Fruit fly (Drosophila melanogaster): ENCODE data around the gene CG3061.

Gene CG3061

DNA sequence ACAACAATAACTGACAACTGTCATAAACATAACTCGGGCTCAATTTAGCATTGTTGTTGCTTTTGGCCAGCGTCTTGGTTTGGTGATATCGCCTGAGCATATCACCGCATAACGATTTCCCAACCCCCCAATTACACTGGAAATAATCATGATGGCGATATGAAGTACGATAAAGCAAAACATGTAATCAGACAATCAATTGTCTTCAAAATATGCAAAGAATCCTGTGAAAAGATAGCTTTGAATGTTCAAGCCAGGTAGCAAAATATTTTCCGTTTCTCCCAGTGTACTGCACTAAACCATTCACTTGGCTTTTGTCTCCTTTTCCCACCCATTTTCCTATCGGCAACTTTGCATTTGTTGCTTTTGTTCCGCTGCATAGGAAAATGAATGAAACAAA, 32.6 kb upstream of the CG3061 start (continued):
- TF ChIP-seq lov (optimal IDR thresholded peaks at IDR 0.05) (no peak), lov (GFP tag; IDR thresholded peaks at IDR 0.05) (peak; percentile 68; the same call in 1 of the 3 replicates), ci (GFP tag; IDR thresholded peaks at IDR 0.05) (peak; percentile 70; the same call in 1 of the 3 replicates), Hmr (GFP tag; optimal IDR thresholded peaks at IDR 0.05) (no peak), gro (GFP tag; optimal IDR thresholded peaks at IDR 0.05) (no peak), Stat92E (GFP tag; optimal IDR thresholded peaks at IDR 0.05) (no peak), Adf1 (GFP tag; IDR thresholded peaks at IDR 0.05) (no peak), lbe (GFP tag; optimal IDR thresholded peaks at IDR 0.05) (no peak), CG8765 (GFP tag; IDR thresholded peaks at IDR 0.05) (no peak; the same call in 1 of the 2 replicates), sens (GFP tag) (peak; percentile 79), CG6254 (GFP tag; optimal IDR thresholded peaks at IDR 0.05) (peak; percentile 66), CG6765 (GFP tag; optimal IDR thresholded peaks at IDR 0.05) (peak; percentile 12), ab (GFP tag; optimal IDR thresholded peaks at IDR 0.05) (no peak), rib (GFP tag; IDR thresholded peaks at IDR 0.05) (no peak), Ptx1 (GFP tag; IDR thresholded peaks at IDR 0.05) (peak; percentile 73), trh (GFP tag; optimal IDR thresholded peaks at IDR 0.05) (no peak), Dad (GFP tag; optimal IDR thresholded peaks at IDR 0.05) (peak; percentile 75), pho (GFP tag; optimal IDR thresholded peaks at IDR 0.05) (no peak), CG10321 (GFP tag; IDR thresholded peaks at IDR 0.05) (no peak), CG10267 (tag; optimal IDR thresholded peaks at IDR 0.05) (peak; percentile 36), fru (optimal IDR thresholded peaks at IDR 0.05) (no peak), CG14667 (GFP tag; IDR thresholded peaks at IDR 0.05) (peak; percentile 46; the same call in 1 of the 2 replicates), gcm2 (GFP tag; optimal IDR thresholded peaks at IDR 0.05) (no peak), Chrac-16 (GFP tag; optimal IDR thresholded peaks at IDR 0.05) (no peak), Dip3 (GFP tag; optimal IDR thresholded peaks at IDR 0.05) (no peak), mld (GFP tag; IDR thresholded peaks at IDR 0.05; ENCODE audit: partially characterized antibody) (no peak), B-H1 (GFP tag; IDR thresholded peaks at IDR 0.05) (peak; percentile 59; the same call in 2 of the 3 replicates), CG6854 (GFP tag; optimal IDR thresholded peaks at IDR 0.05) (no peak), CG8089 (GFP tag; optimal IDR thresholded peaks at IDR 0.05) (no peak), tx (GFP tag; optimal IDR thresholded peaks at IDR 0.05) (no peak), E2f1 (GFP tag; IDR thresholded peaks at IDR 0.05) (peak; percentile 16; the same call in 1 of the 2 replicates), Fer3 (tag; optimal IDR thresholded peaks at IDR 0.05) (peak; percentile 60), CG16779 (GFP tag; IDR thresholded peaks at IDR 0.05) (no peak), MBD-R2 (GFP tag; IDR thresholded peaks at IDR 0.05) (0 out of 2 replicates have a peak, but pooled peaks have one; percentile 21), grau (tag; optimal IDR thresholded peaks at IDR 0.05) (peak; percentile 4), ERR (GFP tag; optimal IDR thresholded peaks at IDR 0.05) (no peak), ranshi (GFP tag; IDR thresholded peaks at IDR 0.05) (peak; percentile 68), CG17385 (GFP tag; optimal IDR thresholded peaks at IDR 0.05) (no peak), CG10274 (GFP tag; optimal IDR thresholded peaks at IDR 0.05) (peak; percentile 8), Drgx (GFP tag; IDR thresholded peaks at IDR 0.05) (peak; percentile 82), CG2889 (GFP tag; IDR thresholded peaks at IDR 0.05) (no peak), Fer2 (tag; optimal IDR thresholded peaks at IDR 0.05) (no peak), CG13424 (tag; optimal IDR thresholded peaks at IDR 0.05) (no peak), CG6175 (GFP tag; IDR thresholded peaks at IDR 0.05) (no peak), ara (GFP tag; IDR thresholded peaks at IDR 0.05) (peak; percentile 72; the same call in 1 of the 2 replicates), Blimp-1 (GFP tag; optimal IDR thresholded peaks at IDR 0.05) (peak; percentile 72), fd102C (GFP tag; optimal IDR thresholded peaks at IDR 0.05) (no peak), chm (GFP tag; IDR thresholded peaks at IDR 0.05) (peak; percentile 80; the same call in 1 of the 2 replicates), Med (GFP tag) (peak; percentile 70), CG2678 (tag; optimal IDR thresholded peaks at IDR 0.05) (peak; percentile 75), scrt (GFP tag; optimal IDR thresholded peaks at IDR 0.05) (peak; percentile 17), sob (GFP tag; IDR thresholded peaks at IDR 0.05) (peak; percentile 67)
